Fruit fly (Drosophila melanogaster): Measurements from ENCODE around the gene CG11858.

The CG11858 gene

DNA sequence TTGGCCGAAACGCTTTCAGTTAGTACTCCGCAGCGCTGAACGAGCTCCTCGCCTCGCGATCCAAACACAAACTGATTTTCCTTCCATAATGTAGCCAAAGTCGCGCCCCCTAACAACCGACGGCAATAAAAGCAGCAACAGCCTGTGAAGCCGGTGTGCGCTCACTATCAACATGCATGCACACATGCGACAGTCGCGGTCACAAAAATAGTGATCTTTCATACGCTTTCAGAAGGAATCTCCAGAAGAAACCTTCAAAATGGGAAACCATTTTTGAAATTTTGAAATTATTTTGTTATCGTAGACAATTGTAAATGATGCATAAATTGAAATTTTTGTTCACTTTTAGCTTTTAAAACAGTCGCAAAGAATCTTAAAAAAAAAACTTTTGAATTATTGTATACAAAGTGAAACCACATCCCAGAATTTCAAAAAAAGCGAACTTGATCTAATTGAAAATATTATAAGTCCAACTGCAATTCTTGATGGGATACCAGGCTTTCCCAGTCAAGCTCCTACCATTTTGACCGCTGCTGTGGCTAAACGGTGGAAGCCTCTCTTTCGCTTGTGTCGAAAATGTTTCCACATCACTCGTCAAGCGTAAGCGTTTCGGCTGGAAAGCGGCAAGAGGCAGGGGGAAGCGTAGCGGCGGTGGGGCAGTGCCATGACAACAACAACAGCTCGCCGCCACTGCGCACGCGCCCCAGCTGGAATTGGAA is 30.1 kb upstream of the CG11858 start, which contains the start of gene Cad96Cb (continued):
- TF ChIP-seq CG16779 (tag; optimal IDR thresholded peaks at IDR 0.05) = peak; percentile 92
- peak; percentile 94 for TF ChIP-seq net (GFP tag; optimal IDR thresholded peaks at IDR 0.05)
- peak; percentile 50 for TF ChIP-seq Eip93F (GFP tag; optimal IDR thresholded peaks at IDR 0.05)
- peak; percentile 90 for TF ChIP-seq CG3032 (tag; optimal IDR thresholded peaks at IDR 0.05)
- peak; percentile 96 for TF ChIP-seq Hr4 (GFP tag; optimal IDR thresholded peaks at IDR 0.05)
- TF ChIP-seq lz (GFP tag; optimal IDR thresholded peaks at IDR 0.05) = peak; percentile 92
- TF ChIP-seq salr (GFP tag; optimal IDR thresholded peaks at IDR 0.05) = peak; percentile 57 to 98
- TF ChIP-seq Eip75B (GFP tag; optimal IDR thresholded peaks at IDR 0.05) = peak; percentile 91
- peak; percentile 95 for TF ChIP-seq CG4318 (GFP tag; optimal IDR thresholded peaks at IDR 0.05)
- peak; percentile 79 for TF ChIP-seq CG9139 (GFP tag; optimal IDR thresholded peaks at IDR 0.05)
- peak; percentile 92 for TF ChIP-seq CG31627 (GFP tag; optimal IDR thresholded peaks at IDR 0.05)
- TF ChIP-seq Lpt (GFP tag; optimal IDR thresholded peaks at IDR 0.05) = peak; percentile 92
- TF ChIP-seq Hr38 (GFP tag; optimal IDR thresholded peaks at IDR 0.05) = peak; percentile 12
- TF ChIP-seq ss (GFP tag; optimal IDR thresholded peaks at IDR 0.05) = peak; percentile 92
- peak; percentile 86 for TF ChIP-seq Ets21C (GFP tag; optimal IDR thresholded peaks at IDR 0.05)
- peak; percentile 81 for TF ChIP-seq CG6163 (GFP tag; IDR thresholded peaks at IDR 0.05)

DNA sequence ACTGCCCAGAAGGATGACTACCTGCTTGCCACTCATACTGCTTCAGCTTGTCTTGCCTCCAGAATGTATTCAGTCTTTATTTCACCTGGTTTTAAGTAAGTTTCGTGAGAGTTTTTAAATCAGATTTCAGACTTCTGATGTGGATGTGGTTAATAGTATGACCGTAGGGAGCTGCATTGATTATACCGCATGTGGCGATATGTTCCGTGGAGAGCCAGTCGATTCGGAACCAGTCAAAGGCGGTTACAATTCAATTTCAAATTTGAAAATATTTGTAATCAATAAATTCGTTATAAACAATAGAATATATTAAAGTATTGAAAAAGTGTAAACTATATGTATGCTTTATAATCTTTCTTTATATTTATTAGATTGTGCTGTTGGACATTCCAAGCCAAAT is 27.2 kb upstream of the CG11858 start, which contains the start of gene Sil1:
TSS of gene Sil1 (minus strand) at position 168 of the 400 bp plus-strand sequence.
- TF ChIP-seq CG1621 (tag; optimal IDR thresholded peaks at IDR 0.05) (peak; percentile 45), Eip93F (GFP tag; optimal IDR thresholded peaks at IDR 0.05) (no peak)

DNA sequence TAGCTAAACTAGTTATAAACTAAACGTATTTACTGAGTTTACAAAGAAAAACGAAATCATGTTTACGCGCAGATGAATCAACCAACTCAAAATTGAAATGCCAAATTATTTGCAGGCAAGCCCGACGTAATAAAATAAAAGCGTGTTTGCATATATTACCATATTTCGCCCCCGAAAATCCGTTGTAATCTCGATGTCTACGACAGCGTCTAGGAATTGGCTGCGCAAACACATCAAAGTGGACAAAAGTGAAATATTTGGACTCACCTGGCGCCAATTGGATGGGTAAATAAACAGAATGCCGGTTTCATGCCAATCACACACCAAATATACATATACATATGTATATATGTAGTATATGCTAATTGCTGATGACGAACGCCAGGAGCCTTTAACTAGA is 26.4 kb upstream of the CG11858 start:
- no peak for TF ChIP-seq Met (GFP tag; optimal IDR thresholded peaks at IDR 0.05)
- TF ChIP-seq Lpt (GFP tag; optimal IDR thresholded peaks at IDR 0.05) = no peak
- TF ChIP-seq CG6808 (GFP tag; optimal IDR thresholded peaks at IDR 0.05) = no peak
- peak; percentile 16 for TF ChIP-seq Eip78C (GFP tag)
- TF ChIP-seq fkh (GFP tag; optimal IDR thresholded peaks at IDR 0.05) = peak; percentile 56
- no peak for TF ChIP-seq dsx (GFP tag; optimal IDR thresholded peaks at IDR 0.05; ENCODE audit: poor library complexity, severe bottlenecking)
- no peak for TF ChIP-seq topi (GFP tag; optimal IDR thresholded peaks at IDR 0.05)

DNA sequence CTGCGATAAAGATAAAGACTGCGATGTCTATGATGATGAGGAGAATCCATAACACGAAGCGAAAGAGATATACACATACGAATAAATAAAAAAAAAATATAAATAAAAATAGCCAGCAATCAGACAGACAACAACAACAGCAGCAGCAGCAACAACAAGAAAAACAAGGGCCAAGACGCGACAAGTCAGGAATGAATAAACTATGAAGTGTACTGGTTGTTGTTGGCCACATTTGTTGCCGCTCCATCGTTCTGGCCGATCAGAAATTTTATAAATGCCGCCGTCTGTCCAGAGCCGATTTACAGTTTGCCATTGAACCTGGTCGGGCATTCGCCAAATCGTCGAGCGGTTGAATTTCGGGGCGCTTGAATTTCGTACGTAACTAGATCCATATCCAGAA is 25.2 kb upstream of the CG11858 start, which contains the start of gene Jhbp7:
TSS of gene Jhbp7 (plus strand) at position 301 of the 400 bp plus-strand sequence.
- TF ChIP-seq dsx (GFP tag; optimal IDR thresholded peaks at IDR 0.05; ENCODE audit: poor library complexity, severe bottlenecking) (peak; percentile 8), Hr4 (GFP tag; optimal IDR thresholded peaks at IDR 0.05) (no peak), CG32006 (GFP tag; optimal IDR thresholded peaks at IDR 0.05) (no peak), ss (GFP tag; optimal IDR thresholded peaks at IDR 0.05) (peak in 1 of 2 experiments; percentile 0), dac (GFP tag; optimal IDR thresholded peaks at IDR 0.05) (no peak), topi (GFP tag; optimal IDR thresholded peaks at IDR 0.05) (no peak)

DNA sequence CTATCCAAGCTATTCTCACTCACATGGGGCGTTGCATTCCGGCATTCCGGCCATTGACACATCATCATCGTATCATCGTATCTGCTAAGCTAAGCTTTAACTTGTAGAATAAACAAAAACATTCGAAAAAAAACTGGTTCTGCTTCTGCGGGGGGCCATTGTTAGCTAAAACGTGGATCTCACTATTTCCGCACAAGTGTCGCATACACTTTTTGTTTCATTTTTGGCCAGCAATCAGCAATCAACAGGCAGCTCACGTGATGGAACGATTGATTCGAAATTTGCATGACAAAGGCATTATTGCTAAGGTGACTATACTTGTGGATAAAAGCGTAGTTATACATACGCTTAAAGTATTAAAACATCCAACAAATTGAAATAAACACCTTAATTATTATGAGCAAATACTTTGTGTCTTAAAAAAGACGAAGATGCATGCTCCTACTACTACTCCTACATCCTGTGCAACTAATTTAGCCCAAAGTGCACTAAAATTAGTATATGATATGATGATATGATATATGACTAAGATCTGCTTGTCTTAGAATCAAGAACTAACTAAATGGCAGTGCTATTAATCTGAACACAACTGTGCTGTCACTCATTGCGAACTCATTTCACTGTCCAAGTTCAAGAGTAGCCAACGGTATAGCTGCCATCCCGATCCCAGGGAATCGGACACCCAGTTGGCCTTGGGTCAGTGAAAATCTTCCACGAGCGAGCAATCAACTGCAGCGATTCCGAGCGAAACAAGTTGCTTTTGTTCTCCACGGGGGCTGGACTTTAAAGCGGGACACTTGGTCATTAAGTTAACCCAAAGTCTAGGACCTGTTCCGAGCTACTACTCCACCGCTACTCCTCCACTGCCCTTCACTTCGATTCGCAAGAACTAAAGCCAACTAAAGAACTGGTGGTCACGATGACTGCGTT is 23.5 kb upstream of the CG11858 start:
- peak; percentile 6 for TF ChIP-seq CG3919 (GFP tag; optimal IDR thresholded peaks at IDR 0.05)
- TF ChIP-seq Sox102F (GFP tag; optimal IDR thresholded peaks at IDR 0.05) = no peak
- TF ChIP-seq dsx (GFP tag; optimal IDR thresholded peaks at IDR 0.05; ENCODE audit: poor library complexity, severe bottlenecking) = peak; percentile 56
- no peak for TF ChIP-seq salr (GFP tag; optimal IDR thresholded peaks at IDR 0.05)
- peak; percentile 47 for TF ChIP-seq CG6808 (GFP tag; optimal IDR thresholded peaks at IDR 0.05)
- peak; percentile 22 for TF ChIP-seq spab (GFP tag; optimal IDR thresholded peaks at IDR 0.05)
- peak; percentile 31 for TF ChIP-seq Eip75B (GFP tag; optimal IDR thresholded peaks at IDR 0.05)
- TF ChIP-seq CG10669 (GFP tag; optimal IDR thresholded peaks at IDR 0.05) = peak; percentile 31
- no peak for TF ChIP-seq topi (GFP tag; optimal IDR thresholded peaks at IDR 0.05)
- peak; percentile 28 to 32 for TF ChIP-seq ss (GFP tag; optimal IDR thresholded peaks at IDR 0.05)
- TF ChIP-seq Ets96B (tag; optimal IDR thresholded peaks at IDR 0.05) = peak; percentile 39
- peak; percentile 78 for TF ChIP-seq Eip78C (GFP tag)
- peak; percentile 42 for TF ChIP-seq CG3032 (tag; optimal IDR thresholded peaks at IDR 0.05)
- TF ChIP-seq CG1621 (tag; optimal IDR thresholded peaks at IDR 0.05) = peak; percentile 45
